Fruit fly (Drosophila melanogaster): Measurements from ENCODE around the gene Obp22a.

DNA sequence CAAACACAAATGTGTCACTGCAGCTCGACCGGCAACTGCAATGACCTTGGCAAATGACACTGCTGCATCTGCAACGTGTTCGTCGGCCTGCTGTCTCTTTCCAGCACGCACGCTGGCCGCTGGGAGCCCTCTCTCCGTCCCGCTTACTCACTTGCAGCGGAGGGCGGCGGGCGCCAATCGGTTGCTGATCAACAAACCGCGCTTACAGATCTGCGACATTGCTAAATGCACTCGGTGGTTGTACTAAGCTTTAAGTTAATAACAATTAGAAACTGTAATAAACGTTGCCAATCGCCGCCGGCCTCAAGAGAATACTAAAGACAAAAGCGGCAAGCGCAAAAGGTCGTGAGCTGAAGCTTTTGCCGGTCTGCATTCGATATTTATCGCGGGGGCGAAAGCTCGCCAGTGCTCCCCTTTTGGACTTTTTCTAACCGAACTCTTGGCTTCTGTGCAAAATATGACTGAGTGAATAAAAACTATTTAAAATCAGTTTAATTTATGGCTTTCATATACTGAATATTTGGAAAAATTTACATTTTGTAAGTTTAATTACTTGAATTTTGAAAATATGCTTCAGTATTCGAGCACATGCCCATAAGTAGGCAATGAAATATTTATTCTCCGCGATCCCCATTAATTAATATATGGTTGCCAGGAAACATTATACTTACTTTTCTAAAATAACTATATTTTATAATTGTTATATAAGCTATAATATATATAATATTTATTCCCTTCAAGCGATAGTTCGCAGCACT is 4.3 kb downstream of the Obp22a start, which contains the start of gene Got2:
- TF ChIP-seq CG15710 (tag; optimal IDR thresholded peaks at IDR 0.05): peak; percentile 34
- 0 out of 2 replicates have a peak, but pooled peaks have one; percentile 12 for TF ChIP-seq CG10348 (GFP tag; IDR thresholded peaks at IDR 0.05)
- TF ChIP-seq Pif1A (GFP tag; optimal IDR thresholded peaks at IDR 0.05): no peak
- no peak for TF ChIP-seq CG17806 (tag; optimal IDR thresholded peaks at IDR 0.05)
- peak; percentile 9 for TF ChIP-seq Pif1B (GFP tag; optimal IDR thresholded peaks at IDR 0.05)
- no peak for TF ChIP-seq CG8159 (tag; optimal IDR thresholded peaks at IDR 0.05)
- TF ChIP-seq CG13204 (GFP tag; optimal IDR thresholded peaks at IDR 0.05): no peak
- no peak for TF ChIP-seq CG8301 (tag; optimal IDR thresholded peaks at IDR 0.05)
- peak; percentile 86 for TF ChIP-seq EcR (GFP tag; optimal IDR thresholded peaks at IDR 0.05)
- TF ChIP-seq fd96Ca (GFP tag; IDR thresholded peaks at IDR 0.05): no peak
- peak; percentile 64; the same call in 2 of the 3 replicates for TF ChIP-seq CG4496 (GFP tag; IDR thresholded peaks at IDR 0.05)

All from whole organism, pupa.